Worm (Caenorhabditis elegans) whole organism, L2 larva: ENCODE results near the gene F46G11.6.

ENCODE experiments used
- ZK546.5 ChIP-seq: sonication (generic microtip); optimal IDR thresholded peaks from 2 replicates; lab custom pipeline; 2017; ENCODE audit warnings: missing biosample characterization, missing genetic modification characterization
- aly-2 ChIP-seq: fragments of 150-350 bp; optimal IDR thresholded peaks from 2 replicates; lab custom pipeline; 2014; ENCODE audit warnings: missing biosample characterization, missing genetic modification characterization
- ceh-16 ChIP-seq: fragments of 150-350 bp; optimal IDR thresholded peaks from 2 replicates; lab custom pipeline; 2014; ENCODE audit warnings: missing biosample characterization, missing genetic modification characterization
- ceh-82 ChIP-seq: fragments of 150-350 bp; optimal IDR thresholded peaks from 2 replicates; lab custom pipeline; 2014; ENCODE audit warnings: missing biosample characterization, missing genetic modification characterization
- dmd-4 ChIP-seq: sonication (generic microtip); optimal IDR thresholded peaks from 2 replicates; lab custom pipeline; 2017; ENCODE audit warnings: missing biosample characterization, missing genetic modification characterization
- elt-1 ChIP-seq: fragments of 150-350 bp; optimal IDR thresholded peaks from 2 replicates; lab custom pipeline; 2014; ENCODE audit warnings: missing biosample characterization, missing genetic modification characterization
- elt-3 ChIP-seq: sonication (generic microtip); optimal IDR thresholded peaks from 2 replicates; lab custom pipeline; 2017; ENCODE audit warnings: missing biosample characterization, missing genetic modification characterization
- lin-13 ChIP-seq: fragments of 150-350 bp; optimal IDR thresholded peaks from 2 replicates; lab custom pipeline; 2014; ENCODE audit warnings: missing biosample characterization, missing genetic modification reagents, missing genetic modification characterization
- lin-39 ChIP-seq: fragments of 150-350 bp; optimal IDR thresholded peaks from 2 replicates; lab custom pipeline; 2014; ENCODE audit warnings: missing biosample characterization, missing genetic modification reagents, missing genetic modification characterization
- nhr-10 ChIP-seq: sonication (generic microtip); optimal IDR thresholded peaks from 2 replicates; lab custom pipeline; 2017; ENCODE audit warnings: missing biosample characterization, missing genetic modification characterization
- snpc-4 ChIP-seq: fragments of 150-350 bp; optimal IDR thresholded peaks from 2 replicates; lab custom pipeline; 2014; ENCODE audit warnings: missing biosample characterization, missing genetic modification characterization
- unc-62 ChIP-seq: fragments of 150-350 bp; optimal IDR thresholded peaks from 2 replicates; lab custom pipeline; 2014; ENCODE audit warnings: missing biosample characterization, missing genetic modification reagents, missing genetic modification characterization
- ztf-1 ChIP-seq: fragments of 200-800 bp; sonication (Bioruptor generic); conservative IDR thresholded peaks from 2 replicates; pipeline ENCODE4 v1.3.6; 2022; ENCODE audit warnings: missing genetic modification characterization, missing compliant biosample characterization
- ztf-4 ChIP-seq: fragments of 150-350 bp; optimal IDR thresholded peaks from 2 replicates; lab custom pipeline; 2014; ENCODE audit warnings: missing biosample characterization, missing genetic modification characterization

DNA sequence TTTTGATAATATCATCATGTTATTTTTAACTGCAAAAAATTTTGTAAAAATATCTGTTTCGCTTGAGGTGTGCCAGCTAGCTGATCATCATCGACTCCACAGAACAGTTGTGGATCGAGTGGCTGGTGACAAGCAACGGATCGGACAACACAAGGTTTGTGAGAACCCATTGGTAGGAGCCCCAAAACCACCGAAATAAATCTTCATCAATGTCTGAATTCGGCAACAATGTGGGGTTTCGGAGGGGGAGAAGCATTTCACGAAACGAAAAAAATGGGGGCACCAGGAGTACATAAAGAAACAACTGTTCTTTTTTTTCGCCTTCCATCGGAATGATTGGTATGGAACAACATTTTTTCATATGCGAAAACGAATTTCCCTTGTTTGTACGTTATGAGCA, 29.1 kb downstream of the F46G11.6 start:
- TF ChIP-seq nhr-10 (tag; lab: Kevin White, UChicago) (no peak), lin-39 (no peak), ztf-4 (tag; lab: Kevin White, UChicago) (no peak), unc-62 (GFP tag; lab: Kevin White, UChicago) (no peak), aly-2 (tag; lab: Kevin White, UChicago) (no peak), ceh-16 (tag; lab: Kevin White, UChicago) (no peak), snpc-4 (tag; lab: Kevin White, UChicago) (no peak), elt-3 (tag; lab: Kevin White, UChicago) (no peak), ztf-1 (GFP tag; lab: Robert Waterston, UW) (no peak), ceh-82 (tag; lab: Kevin White, UChicago) (no peak), elt-1 (tag; lab: Kevin White, UChicago) (no peak), dmd-4 (tag; lab: Kevin White, UChicago) (no peak), lin-13 (GFP tag; lab: Kevin White, UChicago) (no peak), ZK546.5 (tag; lab: Kevin White, UChicago) (no peak)
